Worm (Caenorhabditis elegans) whole organism, late embryonic: ENCODE measurements around the gene atgl-1.
A peak's percentile ranks its signal among the peaks of the same experiment; 100 is the strongest.

Experiments
- F13H6.1 ChIP-seq: sonication (generic microtip); optimal IDR thresholded peaks from 2 replicates; lab custom pipeline; 2016; ENCODE audit warnings: missing genetic modification characterization, missing compliant biosample characterization
- K02D7.2 ChIP-seq: sonication (generic microtip); optimal IDR thresholded peaks from 2 replicates; lab custom pipeline; 2017; ENCODE audit warnings: mild to moderate bottlenecking, missing genetic modification characterization, missing compliant biosample characterization
- K09A11.1 ChIP-seq: sonication (generic microtip); optimal IDR thresholded peaks from 2 replicates; lab custom pipeline; 2017; ENCODE audit warnings: antibody characterized with exemption, mild to moderate bottlenecking, missing genetic modification characterization, missing compliant biosample characterization; ENCODE audit not compliant: insufficient read depth
- ceh-14 ChIP-seq: sonication (generic microtip); optimal IDR thresholded peaks from 2 replicates; lab custom pipeline; 2016; ENCODE audit warnings: missing genotype, missing genetic modification characterization, missing compliant biosample characterization
- ceh-18 ChIP-seq: sonication (generic microtip); optimal IDR thresholded peaks from 2 replicates; lab custom pipeline; 2016; ENCODE audit warnings: missing genetic modification characterization, missing compliant biosample characterization
- ceh-2 ChIP-seq: sonication (generic microtip); optimal IDR thresholded peaks from 2 replicates; lab custom pipeline; 2016; ENCODE audit warnings: missing genotype, missing genetic modification characterization, missing compliant biosample characterization
- ceh-24 ChIP-seq: sonication (generic microtip); optimal IDR thresholded peaks from 2 replicates; lab custom pipeline; 2016; ENCODE audit warnings: mild to moderate bottlenecking, missing genetic modification characterization, missing compliant biosample characterization
- ceh-30 ChIP-seq: fragments of 150-350 bp; optimal IDR thresholded peaks from 2 replicates; lab custom pipeline; 2014; ENCODE audit warnings: missing biosample characterization, missing genetic modification characterization
- ceh-31 ChIP-seq: sonication (generic microtip); optimal IDR thresholded peaks from 2 replicates; lab custom pipeline; 2016; ENCODE audit warnings: missing genetic modification characterization, missing compliant biosample characterization
- ceh-45 ChIP-seq: fragments of 200-800 bp; sonication (Bioruptor generic); IDR thresholded peaks from 2 replicates; pipeline ENCODE4 v1.3.6; 2022; ENCODE audit warnings: missing genetic modification reagents, missing genetic modification characterization, missing compliant biosample characterization
- ceh-6 ChIP-seq: fragments of 200-800 bp; sonication (Bioruptor generic); optimal IDR thresholded peaks from 2 replicates; lab custom pipeline; 2018; ENCODE audit warnings: mild to moderate bottlenecking, missing genetic modification characterization, missing compliant biosample characterization
- ceh-9 ChIP-seq: sonication (generic microtip); optimal IDR thresholded peaks from 2 replicates; lab custom pipeline; 2016; ENCODE audit warnings: mild to moderate bottlenecking, missing genetic modification characterization, inconsistent platforms, missing compliant biosample characterization
- che-1 ChIP-seq: sonication (generic microtip); optimal IDR thresholded peaks from 2 replicates; lab custom pipeline; 2016; ENCODE audit warnings: mild to moderate bottlenecking, missing genetic modification characterization, missing compliant biosample characterization
- dve-1 ChIP-seq: sonication (generic microtip); optimal IDR thresholded peaks from 2 replicates; lab custom pipeline; 2017; ENCODE audit warnings: antibody characterized with exemption, mild to moderate bottlenecking, missing genetic modification characterization, missing compliant biosample characterization
- elt-2 ChIP-seq: sonication (generic microtip); optimal IDR thresholded peaks from 2 replicates; lab custom pipeline; 2016; ENCODE audit warnings: missing genetic modification reagents, missing genetic modification characterization, missing compliant biosample characterization
- ets-4 ChIP-seq: sonication (generic microtip); optimal IDR thresholded peaks from 2 replicates; lab custom pipeline; 2016; ENCODE audit warnings: missing genetic modification characterization, missing compliant biosample characterization
- fax-1 ChIP-seq: sonication (generic microtip); optimal IDR thresholded peaks from 2 replicates; lab custom pipeline; 2016; ENCODE audit warnings: missing genotype, missing genetic modification characterization, missing compliant biosample characterization
- gmeb-2 ChIP-seq: sonication (generic microtip); optimal IDR thresholded peaks from 2 replicates; lab custom pipeline; 2016; ENCODE audit warnings: missing genetic modification characterization, inconsistent platforms, missing compliant biosample characterization
- hlh-15 ChIP-seq: sonication (generic microtip); optimal IDR thresholded peaks from 2 replicates; lab custom pipeline; 2016; ENCODE audit warnings: missing genetic modification characterization, missing compliant biosample characterization
- hlh-30 ChIP-seq: sonication (generic microtip); optimal IDR thresholded peaks from 2 replicates; lab custom pipeline; 2017; ENCODE audit warnings: antibody characterized with exemption, missing genetic modification characterization, missing compliant biosample characterization; ENCODE audit not compliant: insufficient read depth
- hlh-6 ChIP-seq: sonication (generic microtip); optimal IDR thresholded peaks from 2 replicates; lab custom pipeline; 2016; ENCODE audit warnings: missing genotype, missing genetic modification characterization, missing compliant biosample characterization
- hlh-8 ChIP-seq: sonication (generic microtip); optimal IDR thresholded peaks from 2 replicates; lab custom pipeline; 2016; ENCODE audit warnings: missing genotype, missing genetic modification characterization, missing compliant biosample characterization
- lim-6 ChIP-seq: sonication (generic microtip); optimal IDR thresholded peaks from 2 replicates; lab custom pipeline; 2016; ENCODE audit warnings: missing genetic modification characterization, missing compliant biosample characterization
- lin-11 ChIP-seq: fragments of 200-800 bp; sonication (Bioruptor generic); optimal IDR thresholded peaks from 2 replicates; lab custom pipeline; 2018; ENCODE audit warnings: mild to moderate bottlenecking, missing genetic modification characterization, missing compliant biosample characterization
- madf-2 ChIP-seq: sonication (generic microtip); optimal IDR thresholded peaks from 2 replicates; lab custom pipeline; 2017; ENCODE audit warnings: missing genetic modification characterization, missing compliant biosample characterization
- mec-3 ChIP-seq: sonication (generic microtip); optimal IDR thresholded peaks from 2 replicates; lab custom pipeline; 2016; ENCODE audit warnings: borderline replicate concordance, missing genetic modification characterization, missing compliant biosample characterization
- nhr-11 ChIP-seq: fragments of 150-350 bp; optimal IDR thresholded peaks from 2 replicates; lab custom pipeline; 2014; ENCODE audit warnings: missing biosample characterization, missing genetic modification characterization
- npax-4 ChIP-seq: sonication (generic microtip); optimal IDR thresholded peaks from 2 replicates; lab custom pipeline; 2016; ENCODE audit warnings: missing genetic modification characterization, missing compliant biosample characterization
- pag-3 ChIP-seq: sonication (generic microtip); optimal IDR thresholded peaks from 2 replicates; lab custom pipeline; 2016; ENCODE audit warnings: missing compliant biosample characterization, missing genetic modification characterization, borderline replicate concordance
- pha-2 ChIP-seq: sonication (generic microtip); optimal IDR thresholded peaks from 2 replicates; lab custom pipeline; 2017; ENCODE audit warnings: mild to moderate bottlenecking, missing genetic modification characterization, missing compliant biosample characterization
- pha-4 ChIP-seq: fragments of 150-350 bp; optimal IDR thresholded peaks from 2 replicates; lab custom pipeline; 2018; ENCODE audit warnings: missing biosample characterization, missing genetic modification reagents, missing genetic modification characterization
- pqm-1 ChIP-seq: sonication (generic microtip); optimal IDR thresholded peaks from 2 replicates; lab custom pipeline; 2016; ENCODE audit warnings: missing genetic modification characterization, missing compliant biosample characterization
- pros-1 ChIP-seq: fragments of 150-350 bp; optimal IDR thresholded peaks from 2 replicates; lab custom pipeline; 2014; ENCODE audit warnings: missing biosample characterization, missing genetic modification reagents, missing genetic modification characterization
- ref-2 ChIP-seq: sonication (generic microtip); optimal IDR thresholded peaks from 2 replicates; lab custom pipeline; 2016; ENCODE audit warnings: missing genetic modification characterization, missing compliant biosample characterization
- rnt-1 ChIP-seq: sonication (generic microtip); optimal IDR thresholded peaks from 2 replicates; lab custom pipeline; 2016; ENCODE audit warnings: missing genetic modification characterization, missing compliant biosample characterization
- sdc-2 ChIP-seq: sonication (generic microtip); optimal IDR thresholded peaks from 2 replicates; lab custom pipeline; 2016; ENCODE audit warnings: missing genotype, missing genetic modification characterization, missing compliant biosample characterization
- sox-2 ChIP-seq: fragments of 200-800 bp; sonication (Bioruptor generic); IDR thresholded peaks from 2 replicates; pipeline ENCODE4 v1.3.6; 2022; ENCODE audit warnings: missing genetic modification reagents, missing genetic modification characterization, missing compliant biosample characterization
- sox-4 ChIP-seq: sonication (generic microtip); optimal IDR thresholded peaks from 2 replicates; lab custom pipeline; 2017; ENCODE audit warnings: mild to moderate bottlenecking, missing genetic modification characterization, inconsistent platforms, missing compliant biosample characterization
- syd-9 ChIP-seq: sonication (generic microtip); optimal IDR thresholded peaks from 2 replicates; lab custom pipeline; 2016; ENCODE audit warnings: mild to moderate bottlenecking, missing genetic modification characterization, moderate library complexity, missing compliant biosample characterization
- unc-3 ChIP-seq, 2 experiments: fragments of 200-800 bp in 1 of 2; sonication (Bioruptor generic) in 1 of 2; sonication (generic microtip) in 1 of 2; conservative IDR thresholded peaks in 1 of 2; optimal IDR thresholded peaks in 1 of 2; 2 replicates each; pipeline versions ENCODE4 v1.3.6 to Lab custom; 2016 to 2022; ENCODE audit warnings: missing compliant biosample characterization in 2 of 2, missing genetic modification characterization in 2 of 2, missing genetic modification reagents in 1 of 2
- unc-86 ChIP-seq: sonication (generic microtip); optimal IDR thresholded peaks from 2 replicates; lab custom pipeline; 2016; ENCODE audit warnings: missing genetic modification characterization, missing compliant biosample characterization

atgl-1 gene

ce11 chrIII:6399424-6399823 is 19.8 kb downstream of the atgl-1 start:
- no peak for TF ChIP-seq pha-2 (tag; lab: Kevin White, UChicago)
- no peak for TF ChIP-seq ceh-14
- no peak for TF ChIP-seq dve-1 (tag; lab: Kevin White, UChicago)
- TF ChIP-seq rnt-1 (tag; lab: Kevin White, UChicago) = no peak
- no peak for TF ChIP-seq ceh-2 (tag; lab: Kevin White, UChicago)
- TF ChIP-seq K02D7.2 (tag; lab: Kevin White, UChicago) = no peak
- TF ChIP-seq syd-9 (tag; lab: Kevin White, UChicago) = no peak
- TF ChIP-seq sdc-2 (tag; lab: Kevin White, UChicago) = no peak
- TF ChIP-seq pha-4 = no peak
- no peak for TF ChIP-seq mec-3 (tag; lab: Kevin White, UChicago)
- no peak for TF ChIP-seq pqm-1
- TF ChIP-seq hlh-30 (tag; lab: Kevin White, UChicago) = no peak
- no peak for TF ChIP-seq ceh-24 (tag; lab: Kevin White, UChicago)
- no peak for TF ChIP-seq ceh-30 (tag; lab: Kevin White, UChicago)
- no peak for TF ChIP-seq sox-2 (GFP tag; lab: Robert Waterston, UW)

ce11 chrIII:6398124-6398523 is 21.1 kb downstream of the atgl-1 start:
- no peak for TF ChIP-seq pha-2 (tag; lab: Kevin White, UChicago)
- no peak for TF ChIP-seq ceh-31 (tag; lab: Kevin White, UChicago)
- TF ChIP-seq K02D7.2 (tag; lab: Kevin White, UChicago) = no peak
- TF ChIP-seq nhr-11 (tag; lab: Kevin White, UChicago) = no peak
- no peak for TF ChIP-seq pha-4
- TF ChIP-seq hlh-15 (tag; lab: Kevin White, UChicago) = no peak
- TF ChIP-seq pros-1 = no peak

ce11 chrIII:6396381-6396780 is 22.9 kb downstream of the atgl-1 start:
- TF ChIP-seq npax-4 (tag; lab: Kevin White, UChicago) (no peak), elt-2 (peak; percentile 91)
- TF ChIP-seq, all 69 proteins: peak for 1

ce11 chrIII:6395706-6396232 is 23.5 kb downstream of the atgl-1 start, which contains the start of gene oatr-1:
Gene oatr-1 (minus strand): TSS chrIII:6396182.
- TF ChIP-seq rnt-1 (tag; lab: Kevin White, UChicago) = no peak
- no peak for TF ChIP-seq hlh-30 (tag; lab: Kevin White, UChicago)
- TF ChIP-seq ceh-9 = no peak
- no peak for TF ChIP-seq ref-2 (tag; lab: Kevin White, UChicago)
- TF ChIP-seq unc-86 (tag; lab: Kevin White, UChicago) = no peak
- no peak for TF ChIP-seq madf-2 (tag; lab: Kevin White, UChicago)
- TF ChIP-seq che-1 (tag; lab: Kevin White, UChicago) = no peak
- no peak for TF ChIP-seq ceh-6 (GFP tag; lab: Kevin White, UChicago)
- no peak for TF ChIP-seq mec-3 (tag; lab: Kevin White, UChicago)
- no peak for TF ChIP-seq K02D7.2 (tag; lab: Kevin White, UChicago)
- TF ChIP-seq elt-2 = no peak
- no peak for TF ChIP-seq K09A11.1 (tag; lab: Kevin White, UChicago)
- no peak for TF ChIP-seq ets-4 (tag; lab: Kevin White, UChicago)
- no peak for TF ChIP-seq dve-1 (tag; lab: Kevin White, UChicago)
- TF ChIP-seq pag-3 = no peak

DNA sequence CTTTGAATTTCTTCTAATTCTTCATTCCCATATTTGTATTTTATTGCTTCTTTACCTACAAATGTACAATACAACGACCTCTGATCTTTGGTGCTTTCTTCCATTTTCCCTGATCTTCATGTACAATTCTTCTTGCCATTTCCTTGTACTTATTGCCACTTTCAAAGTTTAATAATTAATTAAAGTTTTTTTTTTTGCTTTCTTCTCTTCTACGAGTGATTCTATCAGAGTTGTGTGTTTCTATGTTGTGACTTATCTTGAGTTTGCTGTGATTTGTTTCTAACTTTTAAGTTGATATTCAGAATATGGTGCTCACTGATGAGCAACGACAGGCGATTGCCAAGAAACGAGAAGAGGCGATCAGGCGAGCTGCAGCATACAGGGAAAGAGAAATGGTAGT is 28.6 kb downstream of the atgl-1 start, which contains the start of gene smrc-1:
smrc-1 (plus strand) TSS at position 301 of the 400 bp plus-strand sequence.
- TF ChIP-seq ceh-45 (GFP tag; lab: Robert Waterston, UW) = no peak
- TF ChIP-seq F13H6.1 = no peak
- TF ChIP-seq ets-4 (tag; lab: Kevin White, UChicago) = no peak
- no peak for TF ChIP-seq hlh-8 (tag; lab: Kevin White, UChicago)
- no peak for TF ChIP-seq ceh-18 (tag; lab: Kevin White, UChicago)
- no peak for TF ChIP-seq dve-1 (tag; lab: Kevin White, UChicago)
- TF ChIP-seq ceh-31 (tag; lab: Kevin White, UChicago) = no peak
- no peak for TF ChIP-seq sox-4 (tag; lab: Kevin White, UChicago)
- no peak for TF ChIP-seq hlh-6 (tag; lab: Kevin White, UChicago)
- no peak for TF ChIP-seq unc-3 (GFP tag; conservative IDR thresholded peaks at IDR 0.05; lab: Robert Waterston, UW)
- TF ChIP-seq unc-3 (tag; optimal IDR thresholded peaks at IDR 0.05; lab: Kevin White, UChicago) = no peak
- no peak for TF ChIP-seq hlh-30 (tag; lab: Kevin White, UChicago)
- no peak for TF ChIP-seq mec-3 (tag; lab: Kevin White, UChicago)
- TF ChIP-seq lim-6 (tag; lab: Kevin White, UChicago) = no peak
- no peak for TF ChIP-seq fax-1 (tag; lab: Kevin White, UChicago)
- no peak for TF ChIP-seq gmeb-2 (tag; lab: Kevin White, UChicago)
- TF ChIP-seq lin-11 (tag; lab: Kevin White, UChicago) = no peak
